Worm (Caenorhabditis elegans) whole organism, young adult: Measurements from ENCODE around the gene ZK287.1.

Experiments used
- atf-7 ChIP-seq: sonication (generic microtip); optimal IDR thresholded peaks from 2 replicates; lab custom pipeline; 2017; ENCODE audit warnings: mild to moderate bottlenecking, missing genetic modification characterization, missing compliant biosample characterization
- madf-6 ChIP-seq: fragments of 200-800 bp; sonication (Bioruptor generic); IDR thresholded peaks from 2 replicates; pipeline ENCODE4 v1.3.6; 2022; ENCODE audit warnings: missing genetic modification reagents, missing genetic modification characterization, missing compliant biosample characterization

ce11 chrV:9704399-9704798 lies 37.9 kb downstream of the ZK287.1 start:
- TF ChIP-seq atf-7 (tag; lab: Kevin White, UChicago) (no peak), madf-6 (GFP tag; lab: Robert Waterston, UW) (no peak)
